Worm (Caenorhabditis elegans) whole organism, L2 larva: Measurements from ENCODE around the gene str-69.

Experiments
- C34F6.9 ChIP-seq: fragments of 150-350 bp; optimal IDR thresholded peaks from 2 replicates; lab custom pipeline; 2014; ENCODE audit warnings: missing biosample characterization, missing genetic modification characterization
- Y55F3AM.14 ChIP-seq: fragments of 200-800 bp; sonication (Bioruptor generic); optimal IDR thresholded peaks from 2 replicates; lab custom pipeline; 2018; ENCODE audit warnings: mild to moderate bottlenecking, missing genetic modification characterization, missing compliant biosample characterization
- ama-1 ChIP-seq: fragments of 150-350 bp; optimal IDR thresholded peaks from 2 replicates; lab custom pipeline; 2018; ENCODE audit warnings: inconsistent platforms
- fos-1 ChIP-seq: fragments of 150-350 bp; optimal IDR thresholded peaks from 2 replicates; lab custom pipeline; 2014; ENCODE audit warnings: missing biosample characterization, missing genetic modification characterization
- lin-39 ChIP-seq: fragments of 150-350 bp; optimal IDR thresholded peaks from 2 replicates; lab custom pipeline; 2014; ENCODE audit warnings: missing biosample characterization, missing genetic modification reagents, missing genetic modification characterization
- nhr-12 ChIP-seq: fragments of 150-350 bp; optimal IDR thresholded peaks from 2 replicates; lab custom pipeline; 2014; ENCODE audit warnings: missing biosample characterization, missing genetic modification characterization
- nhr-237 ChIP-seq: fragments of 150-350 bp; optimal IDR thresholded peaks from 2 replicates; lab custom pipeline; 2014; ENCODE audit warnings: missing biosample characterization, missing genetic modification characterization
- skn-1 ChIP-seq: sonication (generic microtip); optimal IDR thresholded peaks from 2 replicates; lab custom pipeline; 2017; ENCODE audit warnings: missing biosample characterization, missing genetic modification characterization
- snpc-4 ChIP-seq: fragments of 150-350 bp; optimal IDR thresholded peaks from 2 replicates; lab custom pipeline; 2014; ENCODE audit warnings: missing biosample characterization, missing genetic modification characterization
- unc-39 ChIP-seq: fragments of 150-350 bp; optimal IDR thresholded peaks from 2 replicates; lab custom pipeline; 2014; ENCODE audit warnings: missing biosample characterization, missing genetic modification characterization
- unc-55 ChIP-seq: fragments of 150-350 bp; sonication (generic microtip); optimal IDR thresholded peaks from 3 replicates; lab custom pipeline; 2014; ENCODE audit warnings: missing biosample characterization, missing genetic modification reagents, missing genetic modification characterization
- unc-62 ChIP-seq: fragments of 150-350 bp; optimal IDR thresholded peaks from 2 replicates; lab custom pipeline; 2014; ENCODE audit warnings: missing biosample characterization, missing genetic modification reagents, missing genetic modification characterization

ce11 chrV:3081471-3081870 lies 24.2 kb downstream of the str-69 start, which contains the start of gene srt-7:
- TF ChIP-seq lin-39 (tag; lab: Kevin White, UChicago) (no peak), nhr-12 (tag; lab: Kevin White, UChicago) (no peak), skn-1 (tag; lab: Kevin White, UChicago) (no peak), unc-62 (no peak), snpc-4 (tag; lab: Kevin White, UChicago) (no peak), nhr-237 (tag; lab: Kevin White, UChicago) (no peak), Y55F3AM.14 (GFP tag; lab: Kevin White, UChicago) (no peak), unc-55 (GFP tag; lab: Kevin White, UChicago) (no peak), unc-39 (no peak), C34F6.9 (no peak), ama-1 (lab: Kevin White, UChicago) (no peak), fos-1 (tag; lab: Kevin White, UChicago) (no peak)
